Fruit fly (Drosophila melanogaster) whole organism, adult: ENCODE measurements around the gene Cpr76Bb.

Experiments
- CG11617 ChIP-seq: fragments of 200-800 bp; sonication (Bioruptor generic); optimal IDR thresholded peaks from 2 replicates; lab custom pipeline; 2017; ENCODE audit warnings: mild to moderate bottlenecking, missing biosample characterization, missing genetic modification reagents, missing genetic modification characterization
- CG33017 ChIP-seq: fragments of 200-800 bp; sonication (Bioruptor generic); optimal IDR thresholded peaks from 2 replicates; lab custom pipeline; 2018; ENCODE audit warnings: missing biosample characterization, mild to moderate bottlenecking, missing genetic modification characterization, moderate library complexity
- CG5204 ChIP-seq: fragments of 200-800 bp; sonication (Bioruptor generic); optimal IDR thresholded peaks from 2 replicates; lab custom pipeline; 2016; ENCODE audit warnings: missing biosample characterization, missing genetic modification characterization
- Clk ChIP-seq: fragments of 200-800 bp; sonication (Bioruptor generic); optimal IDR thresholded peaks from 2 replicates; lab custom pipeline; 2017; ENCODE audit warnings: missing biosample characterization, missing genetic modification characterization
- Hr96 ChIP-seq: fragments of 200-800 bp; sonication (Bioruptor generic); optimal IDR thresholded peaks from 2 replicates; lab custom pipeline; 2016; ENCODE audit warnings: missing biosample characterization, missing genetic modification characterization
- bab1 ChIP-seq: fragments of 200-800 bp; sonication (Bioruptor generic); optimal IDR thresholded peaks from 3 replicates; lab custom pipeline; 2019; ENCODE audit warnings: missing biosample characterization, mild to moderate bottlenecking, missing genetic modification characterization, moderate library complexity
- cnc ChIP-seq, 2 experiments: fragments of >200 bp; optimal IDR thresholded peaks; 2 replicates each; lab custom pipeline; 2017
- kay ChIP-seq: fragments of 200-800 bp; sonication (Bioruptor generic); peaks from one replicate; lab custom pipeline; 2016; ENCODE audit warnings: missing biosample characterization, missing genetic modification characterization, borderline replicate concordance
- ovo ChIP-seq: fragments of 200-800 bp; sonication (Bioruptor generic); optimal IDR thresholded peaks from 2 replicates; lab custom pipeline; 2016; ENCODE audit warnings: missing biosample characterization, missing genetic modification characterization
- toe ChIP-seq: fragments of 200-800 bp; sonication (Bioruptor generic); optimal IDR thresholded peaks from 2 replicates; lab custom pipeline; 2016; ENCODE audit warnings: missing biosample characterization, missing genetic modification characterization

- TF ChIP-seq CG5204 (no peak), cnc (optimal IDR thresholded peaks at IDR 0.05; lab: Kevin White, UChicago) (no peak), Hr96 (no peak), CG11617 (no peak), ovo (GFP tag; lab: Kevin White, UChicago) (no peak), toe (GFP tag; lab: Kevin White, UChicago) (no peak), Clk (no peak), CG33017 (no peak), bab1 (GFP tag; lab: Kevin White, UChicago) (no peak), kay (GFP tag; lab: Kevin White, UChicago) (no peak)
Measured at dm6 chr3L:19524690-19525089, 5.2 kb downstream of the Cpr76Bb start.
